Worm (Caenorhabditis elegans) whole organism, L4/young adult: Measurements from ENCODE around the gene ptr-16.

Experiments used
- W03F9.2 ChIP-seq: fragments of 150-350 bp; optimal IDR thresholded peaks from 2 replicates; lab custom pipeline; 2014; ENCODE audit warnings: missing biosample characterization, missing genetic modification characterization
- him-1 ChIP-seq: sonication (generic microtip); optimal IDR thresholded peaks from 2 replicates; lab custom pipeline; 2016; ENCODE audit warnings: missing genotype, missing genetic modification reagents, missing genetic modification characterization, missing compliant biosample characterization

DNA sequence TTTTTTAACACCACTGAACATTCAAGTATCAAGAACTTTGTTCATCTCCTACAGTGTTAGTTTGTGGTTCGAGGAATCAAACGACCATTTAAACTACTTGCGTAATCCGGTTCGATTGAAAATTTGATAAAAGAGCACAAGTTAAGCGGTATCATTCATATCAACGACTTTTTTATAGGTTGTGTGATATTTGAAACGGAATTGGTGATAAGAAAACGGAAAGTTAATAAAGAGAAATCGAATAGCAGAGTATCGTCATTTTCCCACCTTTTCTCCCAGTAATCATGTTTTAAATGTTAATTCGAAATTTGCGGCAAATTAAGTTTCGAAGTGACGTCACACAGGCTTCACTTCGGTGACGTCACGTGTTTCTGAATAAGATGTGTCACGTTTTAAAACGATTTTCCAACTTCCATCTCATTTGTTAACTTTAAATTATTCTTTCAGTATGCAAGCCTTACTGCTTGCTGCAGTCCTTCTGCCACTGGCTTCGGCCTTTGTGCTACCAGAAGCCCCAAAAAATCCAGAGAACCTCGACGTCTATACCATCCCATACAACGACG is 10.8 kb downstream of the ptr-16 start, which contains the start of gene T21H3.1:
- TF ChIP-seq him-1 (tag; lab: Kevin White, UChicago): no peak
- TF ChIP-seq W03F9.2 (tag; lab: Kevin White, UChicago): no peak
